Worm (Caenorhabditis elegans) whole organism, L1 larva: ENCODE data around the gene nfm-1.

Experiments
- blmp-1 ChIP-seq: fragments of 150-350 bp; optimal IDR thresholded peaks from 2 replicates; lab custom pipeline; 2014; ENCODE audit warnings: missing biosample characterization, missing genetic modification characterization
- efl-1 ChIP-seq, 4 experiments: fragments of 150-350 bp; optimal IDR thresholded peaks in 3 of 4; peaks in 1 of 4; 1 replicate in 1 of 4; 2 replicates in 3 of 4; lab custom pipeline; 2014; ENCODE audit warnings: missing biosample characterization in 2 of 4, missing genetic modification characterization in 2 of 4, missing genetic modification reagents in 2 of 4
- elt-2 ChIP-seq: sonication (generic microtip); optimal IDR thresholded peaks from 2 replicates; lab custom pipeline; 2016; ENCODE audit warnings: missing genetic modification characterization, mild to moderate bottlenecking, inconsistent platforms, missing compliant biosample characterization, missing genetic modification reagents
- lin-13 ChIP-seq: fragments of 150-350 bp; optimal IDR thresholded peaks from 2 replicates; lab custom pipeline; 2014; ENCODE audit warnings: missing biosample characterization, missing genetic modification reagents, missing genetic modification characterization
- lin-35 ChIP-seq, 2 experiments: fragments of 150-350 bp; optimal IDR thresholded peaks; 2 replicates each; lab custom pipeline; 2014; ENCODE audit warnings: missing biosample characterization in 2 of 2, missing genetic modification characterization in 2 of 2, missing genetic modification reagents in 2 of 2
- mdl-1 ChIP-seq, 2 experiments: fragments of 150-350 bp; optimal IDR thresholded peaks; 2 replicates each; lab custom pipeline; 2014 to 2017; ENCODE audit warnings: missing biosample characterization in 2 of 2, missing genetic modification characterization in 2 of 2, inconsistent platforms in 1 of 2

- TF ChIP-seq mdl-1 (tag; optimal IDR thresholded peaks at IDR 0.05; lab: Kevin White, UChicago) (no peak), blmp-1 (no peak), efl-1 (optimal IDR thresholded peaks at IDR 0.05; lab: Kevin White, UChicago) (no peak), efl-1 (GFP tag; optimal IDR thresholded peaks at IDR 0.05 in 1 of 2; lab: Kevin White, UChicago) (peak in 1 of 2 experiments; percentile 4), elt-2 (tag; lab: Kevin White, UChicago) (no peak), lin-13 (no peak), lin-35 (GFP tag; optimal IDR thresholded peaks at IDR 0.05; lab: Kevin White, UChicago) (no peak)
Observed at ce11 chrIII:6154586-6154985, 4.7 kb upstream of the nfm-1 start.
